Worm (Caenorhabditis elegans): ENCODE results near the gene R102.4.

Gene R102.4

ce11 chrIV:10685758-10686157 lies 9.3 kb downstream of the R102.4 start, which contains the start of the genes K08C7.6 and R102.1:
Gene K08C7.6 (minus strand): TSS chrIV:10685858.
Gene R102.1 (plus strand): TSS chrIV:10686048.
- TF ChIP-seq ztf-16 (tag; optimal IDR thresholded peaks at IDR 0.05) (no peak), ceh-24 (tag; optimal IDR thresholded peaks at IDR 0.05) (no peak), F13H6.1 (tag; optimal IDR thresholded peaks at IDR 0.05) (no peak), nfya-1 (tag; optimal IDR thresholded peaks at IDR 0.05) (no peak), ceh-34 (tag; optimal IDR thresholded peaks at IDR 0.05) (no peak), npax-4 (tag; optimal IDR thresholded peaks at IDR 0.05) (no peak), Y22D7AL.16 (tag; optimal IDR thresholded peaks at IDR 0.05) (no peak), che-1 (tag; optimal IDR thresholded peaks at IDR 0.05) (no peak), K02D7.2 (tag; optimal IDR thresholded peaks at IDR 0.05) (no peak), ceh-6 (GFP tag; optimal IDR thresholded peaks at IDR 0.05) (no peak), sdc-2 (tag; optimal IDR thresholded peaks at IDR 0.05) (no peak), gmeb-2 (tag; optimal IDR thresholded peaks at IDR 0.05) (no peak), sox-2 (GFP tag; IDR thresholded peaks at IDR 0.05) (no peak), ceh-18 (tag; optimal IDR thresholded peaks at IDR 0.05) (no peak), elt-4 (tag; optimal IDR thresholded peaks at IDR 0.05) (no peak), K09A11.1 (tag; optimal IDR thresholded peaks at IDR 0.05; ENCODE audit: insufficient read depth) (no peak)

ce11 chrIV:10682155-10682749 lies 12.9 kb downstream of the R102.4 start, which contains the start of gene fmo-2:
Gene fmo-2 (plus strand): TSS chrIV:10682524.
- TF ChIP-seq lin-11 (tag; optimal IDR thresholded peaks at IDR 0.05) (no peak), pqm-1 (tag; optimal IDR thresholded peaks at IDR 0.05) (no peak), ceh-18 (tag; optimal IDR thresholded peaks at IDR 0.05) (no peak), unc-3 (GFP tag; conservative IDR thresholded peaks at IDR 0.05) (no peak), unc-3 (tag; optimal IDR thresholded peaks at IDR 0.05) (no peak), pha-4 (tag; optimal IDR thresholded peaks at IDR 0.05) (no peak), ceh-31 (tag; optimal IDR thresholded peaks at IDR 0.05) (no peak), pat-9 (tag; optimal IDR thresholded peaks at IDR 0.05) (no peak), fkh-10 (GFP tag; optimal IDR thresholded peaks at IDR 0.05) (no peak), ttx-3 (tag; optimal IDR thresholded peaks at IDR 0.05) (no peak), ceh-22 (tag; optimal IDR thresholded peaks at IDR 0.05) (no peak), sdc-2 (tag; optimal IDR thresholded peaks at IDR 0.05) (no peak), C38D4.7 (GFP tag; optimal IDR thresholded peaks at IDR 0.05) (no peak), ets-4 (tag; optimal IDR thresholded peaks at IDR 0.05) (no peak), unc-55 (GFP tag; optimal IDR thresholded peaks at IDR 0.05) (no peak), syd-9 (tag; optimal IDR thresholded peaks at IDR 0.05) (no peak), ceh-6 (GFP tag; optimal IDR thresholded peaks at IDR 0.05) (no peak), pha-2 (tag; optimal IDR thresholded peaks at IDR 0.05) (no peak), ceh-24 (tag; optimal IDR thresholded peaks at IDR 0.05) (no peak)

DNA sequence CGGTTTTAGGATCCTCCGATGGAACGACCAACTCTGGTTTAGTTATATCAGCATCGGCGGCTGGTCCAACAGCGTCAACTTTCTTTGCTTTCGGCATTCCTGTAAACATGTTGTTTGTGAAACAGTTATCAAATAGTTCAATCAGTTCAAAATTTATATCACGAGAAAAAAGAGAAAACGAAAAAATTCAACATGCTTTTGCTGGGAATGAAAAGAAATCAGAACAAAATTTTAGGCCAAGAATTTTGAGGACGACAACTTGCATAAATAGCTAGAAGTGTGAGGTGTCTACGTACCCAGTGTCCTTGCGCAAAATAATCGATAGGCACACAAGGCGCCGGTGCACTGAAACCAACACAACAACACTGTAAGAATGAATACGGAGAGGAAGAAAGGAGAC lies 14.7 kb downstream of the R102.4 start, which contains the start of gene K08C7.4:
Gene K08C7.4, minus strand, starts transcription at position 101 of the 400 bp plus-strand sequence.
- TF ChIP-seq ceh-9 (tag; optimal IDR thresholded peaks at IDR 0.05) (no peak), hlh-13 (GFP tag; optimal IDR thresholded peaks at IDR 0.05) (no peak), K02D7.2 (tag; optimal IDR thresholded peaks at IDR 0.05) (no peak), fkh-10 (GFP tag; optimal IDR thresholded peaks at IDR 0.05) (no peak), sdc-2 (tag; optimal IDR thresholded peaks at IDR 0.05) (no peak), sox-2 (GFP tag; IDR thresholded peaks at IDR 0.05) (no peak), syd-9 (tag; optimal IDR thresholded peaks at IDR 0.05) (no peak), ceh-6 (GFP tag; optimal IDR thresholded peaks at IDR 0.05) (no peak), pat-9 (tag; optimal IDR thresholded peaks at IDR 0.05) (no peak), dmd-4 (tag; optimal IDR thresholded peaks at IDR 0.05; ENCODE audit: borderline replicate concordance) (no peak), ceh-30 (tag; optimal IDR thresholded peaks at IDR 0.05) (no peak), ref-2 (tag; optimal IDR thresholded peaks at IDR 0.05) (no peak), nhr-232 (tag; optimal IDR thresholded peaks at IDR 0.05) (no peak), tbx-7 (tag; optimal IDR thresholded peaks at IDR 0.05) (no peak), hlh-15 (tag; optimal IDR thresholded peaks at IDR 0.05) (no peak), pha-2 (tag; optimal IDR thresholded peaks at IDR 0.05) (no peak), C38D4.7 (GFP tag; optimal IDR thresholded peaks at IDR 0.05) (no peak), unc-42 (tag; optimal IDR thresholded peaks at IDR 0.05) (no peak), pag-3 (tag; optimal IDR thresholded peaks at IDR 0.05; ENCODE audit: borderline replicate concordance) (no peak), hlh-30 (tag; optimal IDR thresholded peaks at IDR 0.05; ENCODE audit: insufficient read depth) (no peak)
